Fruit fly (Drosophila melanogaster): ENCODE results near the gene PGRP-SB1.

- TF ChIP-seq CG8478 (optimal IDR thresholded peaks at IDR 0.05) (no peak), CTCF (optimal IDR thresholded peaks at IDR 0.05) (no peak)
Observed at dm6 chr3L:16766901-16767300, 39.1 kb upstream of the PGRP-SB1 start.
